Worm (Caenorhabditis elegans): ENCODE results near the gene clec-202.
A peak's percentile ranks its signal among the peaks of the same experiment; 100 is the strongest.

clec-202 gene

ce11 chrIV:17368292-17368691, 7.0 kb downstream of the clec-202 start, which contains the start of gene trh-1 (continued):
- TF ChIP-seq daf-19 (GFP tag; conservative IDR thresholded peaks at IDR 0.05): no peak
- no peak for TF ChIP-seq lin-13 (GFP tag; optimal IDR thresholded peaks at IDR 0.05)
- no peak for TF ChIP-seq madf-5 (GFP tag; IDR thresholded peaks at IDR 0.05)
- TF ChIP-seq vab-7 (GFP tag; IDR thresholded peaks at IDR 0.05): no peak

- TF ChIP-seq hmg-1.1 (GFP tag; IDR thresholded peaks at IDR 0.05) (no peak), lsy-2 (tag; optimal IDR thresholded peaks at IDR 0.05) (no peak), daf-8 (GFP tag; IDR thresholded peaks at IDR 0.05) (no peak), lin-13 (GFP tag; optimal IDR thresholded peaks at IDR 0.05) (no peak), ces-1 (GFP tag; optimal IDR thresholded peaks at IDR 0.05) (no peak)
These were observed 10.2 kb downstream of the clec-202 start, which contains the start of gene C30H6.5 for ce11 chrIV:17371469-17371868. Gene C30H6.5, plus strand, starts transcription at chrIV:17371769.

- no peak for TF ChIP-seq pqm-1 (tag; optimal IDR thresholded peaks at IDR 0.05)
- no peak for TF ChIP-seq zfp-2 (tag; optimal IDR thresholded peaks at IDR 0.05)
- no peak for TF ChIP-seq aly-2 (tag; optimal IDR thresholded peaks at IDR 0.05)
- TF ChIP-seq daf-16 (GFP tag; optimal IDR thresholded peaks at IDR 0.05): no peak
- peak; percentile 59 for TF ChIP-seq daf-16 (tag; optimal IDR thresholded peaks at IDR 0.05)
- TF ChIP-seq ctbp-1 (GFP tag; IDR thresholded peaks at IDR 0.05): no peak
- no peak for TF ChIP-seq fos-1 (tag; optimal IDR thresholded peaks at IDR 0.05)
- TF ChIP-seq hlh-11 (tag; optimal IDR thresholded peaks at IDR 0.05): no peak
These were observed 14.9 kb downstream of the clec-202 start, which contains the start of gene haf-1 for ce11 chrIV:17376127-17376526. Gene haf-1, plus strand, starts transcription at chrIV:17376427.

DNA sequence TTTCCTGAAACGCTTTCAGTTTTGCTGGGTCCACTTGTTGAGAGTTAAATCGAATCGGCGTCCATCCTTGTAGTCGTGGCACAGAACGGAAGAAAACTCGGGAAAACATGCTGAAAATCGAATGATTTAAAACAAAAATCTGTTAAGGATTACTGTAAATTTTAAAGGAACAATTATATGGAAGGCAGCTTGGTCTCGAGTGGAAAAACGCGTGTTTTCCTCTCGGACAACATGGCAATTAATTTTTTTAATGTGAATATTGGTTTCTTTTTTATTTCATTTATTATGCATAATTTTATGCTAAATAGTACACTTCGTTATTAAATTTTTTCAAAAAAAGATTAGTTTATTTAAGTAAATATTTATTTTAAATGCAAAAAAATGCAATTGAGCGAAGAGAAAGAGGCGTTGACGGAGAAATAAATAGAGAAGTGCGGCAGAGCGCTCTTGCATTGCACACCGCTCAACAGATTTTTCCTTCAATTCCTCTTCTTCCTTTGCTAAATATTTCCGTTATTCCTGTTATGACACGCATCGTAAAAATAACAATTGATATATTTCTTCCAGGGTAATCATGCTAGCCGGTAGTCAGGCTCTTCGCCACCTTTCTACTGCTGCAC, 18.9 kb downstream of the clec-202 start, which contains the start of the genes C30H6.9 and dlat-2:
Gene C30H6.9 (minus strand): TSS at position 110 of the 620 bp plus-strand sequence.
Gene dlat-2 (plus strand): TSS at position 566 of the 620 bp plus-strand sequence.
- TF ChIP-seq cey-2 (tag; optimal IDR thresholded peaks at IDR 0.05; ENCODE audit: borderline replicate concordance, insufficient read depth) (no peak), set-16 (GFP tag; IDR thresholded peaks at IDR 0.05) (no peak), ceh-82 (tag; optimal IDR thresholded peaks at IDR 0.05) (no peak), T26A8.4 (GFP tag; IDR thresholded peaks at IDR 0.05) (no peak), aly-2 (tag; optimal IDR thresholded peaks at IDR 0.05) (no peak), pqm-1 (tag; optimal IDR thresholded peaks at IDR 0.05) (no peak), lin-13 (GFP tag; optimal IDR thresholded peaks at IDR 0.05) (no peak), daf-8 (GFP tag; IDR thresholded peaks at IDR 0.05) (no peak), dmd-8 (GFP tag; IDR thresholded peaks at IDR 0.05) (no peak), ceh-44 (GFP tag; IDR thresholded peaks at IDR 0.05) (no peak), dve-1 (tag; optimal IDR thresholded peaks at IDR 0.05; ENCODE audit: insufficient read depth) (peak; percentile 17), nhr-11 (tag; optimal IDR thresholded peaks at IDR 0.05) (no peak), R02D3.7 (tag; optimal IDR thresholded peaks at IDR 0.05) (no peak), zag-1 (tag; optimal IDR thresholded peaks at IDR 0.05) (no peak), nhr-28 (tag; optimal IDR thresholded peaks at IDR 0.05) (peak; percentile 28), mep-1 (tag; optimal IDR thresholded peaks at IDR 0.05) (no peak), fos-1 (tag; optimal IDR thresholded peaks at IDR 0.05) (no peak), php-3 (GFP tag; IDR thresholded peaks at IDR 0.05) (no peak), mdl-1 (tag; optimal IDR thresholded peaks at IDR 0.05) (no peak), ama-1 (optimal IDR thresholded peaks at IDR 0.05) (no peak), zfp-2 (tag; optimal IDR thresholded peaks at IDR 0.05) (no peak), mxl-3 (GFP tag; optimal IDR thresholded peaks at IDR 0.05) (no peak), F49E8.2 (tag; optimal IDR thresholded peaks at IDR 0.05; ENCODE audit: borderline replicate concordance) (no peak), mes-2 (tag; optimal IDR thresholded peaks at IDR 0.05; ENCODE audit: poor library complexity, severe bottlenecking) (peak; percentile 24), nhr-237 (tag; optimal IDR thresholded peaks at IDR 0.05) (no peak), F37D6.2 (tag; optimal IDR thresholded peaks at IDR 0.05) (no peak), lsy-2 (tag; optimal IDR thresholded peaks at IDR 0.05) (peak in 1 of 2 experiments; percentile 43), F10B5.3 (tag; optimal IDR thresholded peaks at IDR 0.05) (no peak), D1046.2 (GFP tag; IDR thresholded peaks at IDR 0.05) (no peak), hif-1 (tag; optimal IDR thresholded peaks at IDR 0.05) (no peak), sdz-12 (GFP tag; optimal IDR thresholded peaks at IDR 0.05) (no peak), nhr-10 (tag; optimal IDR thresholded peaks at IDR 0.05) (no peak), dpl-1 (GFP tag; optimal IDR thresholded peaks at IDR 0.05) (peak; percentile 50), unc-130 (GFP tag; optimal IDR thresholded peaks at IDR 0.05) (no peak), tra-1 (GFP tag; IDR thresholded peaks at IDR 0.05) (no peak)
